Fruit fly (Drosophila melanogaster) whole organism, embryonic: ENCODE results near the gene Rad60.
A peak's percentile ranks its signal among the peaks of the same experiment; 100 is the strongest.

Experiments used
- Ada2b ChIP-seq: fragments of 200-800 bp; sonication (Bioruptor generic); IDR thresholded peaks from 2 replicates; pipeline ENCODE4 v1.3.6; 2022; ENCODE audit warnings: missing biosample characterization, missing genetic modification characterization
- Atf-2 ChIP-seq: fragments of 200-800 bp; sonication (Bioruptor generic); optimal IDR thresholded peaks from 2 replicates; lab custom pipeline; 2016; ENCODE audit warnings: missing biosample characterization, missing genetic modification characterization
- CG11398 ChIP-seq: fragments of 200-800 bp; sonication (Bioruptor generic); optimal IDR thresholded peaks from 2 replicates; lab custom pipeline; 2016; ENCODE audit warnings: missing biosample characterization, missing genetic modification characterization
- CG12942 ChIP-seq: fragments of 200-800 bp; sonication (Bioruptor generic); optimal IDR thresholded peaks from 3 replicates; lab custom pipeline; 2016; ENCODE audit warnings: missing biosample characterization, missing genetic modification characterization
- CG14441 ChIP-seq: fragments of 200-800 bp; sonication (Bioruptor generic); IDR thresholded peaks from 2 replicates; pipeline ENCODE4 v1.3.6; 2022; ENCODE audit warnings: missing biosample characterization, missing genetic modification characterization
- CG14860 ChIP-seq: fragments of 200-800 bp; sonication (Bioruptor generic); IDR thresholded peaks from 3 replicates; pipeline ENCODE4 v1.3.6; 2022; ENCODE audit warnings: missing biosample characterization, missing genetic modification characterization; ENCODE audit not compliant: partially characterized antibody
- CG1602 ChIP-seq: fragments of 200-800 bp; sonication (Bioruptor generic); optimal IDR thresholded peaks from 3 replicates; lab custom pipeline; 2016; ENCODE audit warnings: missing biosample characterization, missing genetic modification characterization
- CG2129 ChIP-seq: fragments of 200-800 bp; sonication (Bioruptor generic); IDR thresholded peaks from 2 replicates; pipeline ENCODE4 v1.3.6; 2022; ENCODE audit warnings: missing biosample characterization, missing genetic modification characterization; ENCODE audit not compliant: partially characterized antibody
- CG3726 ChIP-seq: fragments of 200-800 bp; sonication (Bioruptor generic); IDR thresholded peaks from 3 replicates; pipeline ENCODE4, ENCODE4 v1.3.6; 2022; ENCODE audit warnings: missing biosample characterization, missing genetic modification characterization
- CG5180 ChIP-seq: fragments of 200-800 bp; sonication (Bioruptor generic); optimal IDR thresholded peaks from 3 replicates; lab custom pipeline; 2017; ENCODE audit warnings: missing biosample characterization, missing genetic modification characterization, mild to moderate bottlenecking, moderate library complexity, missing genetic modification reagents
- CG7357 ChIP-seq: fragments of 200-800 bp; sonication (Bioruptor generic); IDR thresholded peaks from 3 replicates; pipeline ENCODE4 v1.3.6; 2022; ENCODE audit warnings: missing biosample characterization, missing genetic modification characterization
- CG8924 ChIP-seq: fragments of 200-800 bp; optimal IDR thresholded peaks from 3 replicates; lab custom pipeline; 2019; ENCODE audit warnings: missing biosample characterization, mild to moderate bottlenecking, missing genetic modification characterization, moderate library complexity
- CG9727 ChIP-seq: fragments of 200-800 bp; sonication (Bioruptor generic); optimal IDR thresholded peaks from 3 replicates; lab custom pipeline; 2017; ENCODE audit warnings: missing biosample characterization, mild to moderate bottlenecking, missing genetic modification characterization
- CG9797 ChIP-seq: fragments of 200-800 bp; sonication (Bioruptor generic); optimal IDR thresholded peaks from 3 replicates; lab custom pipeline; 2018; ENCODE audit warnings: missing biosample characterization, mild to moderate bottlenecking, missing genetic modification characterization
- CHES-1-like ChIP-seq: fragments of 200-800 bp; sonication (Bioruptor generic); optimal IDR thresholded peaks from 2 replicates; lab custom pipeline; 2016; ENCODE audit warnings: missing biosample characterization, missing genetic modification characterization
- D19B ChIP-seq: fragments of 200-800 bp; sonication (Bioruptor generic); optimal IDR thresholded peaks from 2 replicates; lab custom pipeline; 2017; ENCODE audit warnings: missing biosample characterization, mild to moderate bottlenecking, missing genetic modification characterization
- Dll ChIP-seq: fragments of 200-800 bp; sonication (Bioruptor generic); IDR thresholded peaks from 4 replicates; pipeline ENCODE4 v1.3.6; 2022; ENCODE audit warnings: missing biosample characterization, missing genetic modification characterization; ENCODE audit not compliant: partially characterized antibody
- Doc2 ChIP-seq: fragments of 200-800 bp; sonication (Bioruptor generic); IDR thresholded peaks from 2 replicates; pipeline ENCODE4 v1.3.6; 2022; ENCODE audit warnings: missing biosample characterization, missing genetic modification characterization
- Doc3 ChIP-seq: fragments of 200-800 bp; sonication (Bioruptor generic); IDR thresholded peaks from 3 replicates; pipeline ENCODE4 v1.3.6; 2022; ENCODE audit warnings: missing biosample characterization, missing genetic modification characterization; ENCODE audit not compliant: partially characterized antibody
- Dp ChIP-seq: fragments of 200-800 bp; sonication (Bioruptor generic); optimal IDR thresholded peaks from 2 replicates; lab custom pipeline; 2018; ENCODE audit warnings: missing biosample characterization, mild to moderate bottlenecking, missing genetic modification characterization, moderate library complexity
- H2.0 ChIP-seq: fragments of 200-800 bp; sonication (Bioruptor generic); IDR thresholded peaks from 2 replicates; pipeline ENCODE4 v1.3.6; 2022; ENCODE audit warnings: missing biosample characterization, missing genetic modification characterization
- MTF-1 ChIP-seq: fragments of 200-800 bp; sonication (Bioruptor generic); optimal IDR thresholded peaks from 2 replicates; lab custom pipeline; 2018; ENCODE audit warnings: missing biosample characterization, mild to moderate bottlenecking, missing genetic modification characterization, borderline replicate concordance
- Meics ChIP-seq: fragments of 200-800 bp; sonication (Bioruptor generic); optimal IDR thresholded peaks from 2 replicates; lab custom pipeline; 2017; ENCODE audit warnings: missing biosample characterization, mild to moderate bottlenecking, missing genetic modification characterization
- NFAT ChIP-seq: fragments of 200-800 bp; sonication (Bioruptor generic); IDR thresholded peaks from 2 replicates; pipeline ENCODE4 v1.3.6; 2022; ENCODE audit warnings: missing biosample characterization, missing genetic modification characterization
- NK7.1 ChIP-seq: fragments of 200-800 bp; sonication (Bioruptor generic); optimal IDR thresholded peaks from 3 replicates; lab custom pipeline; 2016; ENCODE audit warnings: missing biosample characterization, missing genetic modification characterization
- Rx ChIP-seq: fragments of 200-800 bp; sonication (Bioruptor generic); IDR thresholded peaks from 2 replicates; pipeline ENCODE4 v1.3.6; 2022; ENCODE audit warnings: missing biosample characterization, missing genetic modification characterization
- Sox102F ChIP-seq: fragments of 200-800 bp; sonication (Bioruptor generic); optimal IDR thresholded peaks from 2 replicates; lab custom pipeline; 2018; ENCODE audit warnings: missing biosample characterization, mild to moderate bottlenecking, missing genetic modification characterization, moderate library complexity
- chn ChIP-seq: fragments of 200-800 bp; sonication (Bioruptor generic); optimal IDR thresholded peaks from 2 replicates; lab custom pipeline; 2016; ENCODE audit warnings: missing biosample characterization, missing genetic modification characterization
- dan ChIP-seq: fragments of 200-800 bp; sonication (Bioruptor generic); IDR thresholded peaks from 2 replicates; pipeline ENCODE4 v1.3.6; 2022; ENCODE audit warnings: missing biosample characterization, missing genetic modification characterization
- disco-r ChIP-seq: fragments of 200-800 bp; sonication (Bioruptor generic); optimal IDR thresholded peaks from 2 replicates; lab custom pipeline; 2016; ENCODE audit warnings: missing biosample characterization, missing genetic modification characterization
- fd3F ChIP-seq: fragments of 200-800 bp; sonication (Bioruptor generic); optimal IDR thresholded peaks from 2 replicates; lab custom pipeline; 2018; ENCODE audit warnings: missing biosample characterization, mild to moderate bottlenecking, missing genetic modification characterization, moderate library complexity
- grau ChIP-seq: fragments of 200-800 bp; optimal IDR thresholded peaks from 3 replicates; lab custom pipeline; 2019; ENCODE audit warnings: missing biosample characterization, mild to moderate bottlenecking, missing genetic modification characterization, moderate library complexity
- inv ChIP-seq: fragments of 200-800 bp; sonication (Bioruptor generic); IDR thresholded peaks from 2 replicates; pipeline ENCODE4 v1.3.6; 2022; ENCODE audit warnings: missing biosample characterization, missing genetic modification characterization; ENCODE audit not compliant: partially characterized antibody
- knrl ChIP-seq: fragments of 200-800 bp; sonication (Bioruptor generic); IDR thresholded peaks from 3 replicates; pipeline ENCODE4 v1.3.6; 2022; ENCODE audit warnings: missing biosample characterization, missing genetic modification characterization; ENCODE audit not compliant: partially characterized antibody
- lab ChIP-seq: fragments of 200-800 bp; sonication (Bioruptor generic); optimal IDR thresholded peaks from 3 replicates; lab custom pipeline; 2017; ENCODE audit warnings: missing biosample characterization, missing genetic modification characterization, mild to moderate bottlenecking, moderate library complexity, missing genetic modification reagents
- lbe ChIP-seq: fragments of 200-800 bp; sonication (Bioruptor generic); optimal IDR thresholded peaks from 2 replicates; lab custom pipeline; 2016; ENCODE audit warnings: missing biosample characterization, mild to moderate bottlenecking, missing genetic modification characterization
- maf-S ChIP-seq: fragments of 200-800 bp; sonication (Bioruptor generic); optimal IDR thresholded peaks from 2 replicates; lab custom pipeline; 2016; ENCODE audit warnings: missing biosample characterization, missing genetic modification characterization
- mld ChIP-seq: fragments of 200-800 bp; sonication (Bioruptor generic); IDR thresholded peaks from 3 replicates; pipeline ENCODE4 v1.3.6; 2022; ENCODE audit warnings: missing biosample characterization, missing genetic modification characterization; ENCODE audit not compliant: partially characterized antibody
- p53 ChIP-seq: fragments of 200-800 bp; sonication (Bioruptor generic); optimal IDR thresholded peaks from 2 replicates; lab custom pipeline; 2016; ENCODE audit warnings: missing biosample characterization, missing genetic modification characterization
- pfk ChIP-seq: fragments of 200-800 bp; sonication (Bioruptor generic); optimal IDR thresholded peaks from 2 replicates; lab custom pipeline; 2018; ENCODE audit warnings: missing biosample characterization, mild to moderate bottlenecking, missing genetic modification characterization, moderate library complexity
- pnt ChIP-seq: fragments of 200-800 bp; sonication (Bioruptor generic); optimal IDR thresholded peaks from 3 replicates; lab custom pipeline; 2016; ENCODE audit warnings: missing biosample characterization, missing genetic modification characterization
- sc ChIP-seq, 3 experiments: fragments of >200 bp in 2 of 3; fragments of 200-800 bp in 1 of 3; sonication (Bioruptor generic) in 1 of 3; optimal IDR thresholded peaks; 2 replicates in 2 of 3; 3 replicates in 1 of 3; lab custom pipeline; 2017; ENCODE audit warnings: mild to moderate bottlenecking in 1 of 3, missing biosample characterization in 1 of 3, missing genetic modification characterization in 1 of 3, missing genetic modification reagents in 1 of 3
- sens-2 ChIP-seq: fragments of 200-800 bp; sonication (Bioruptor generic); IDR thresholded peaks from 2 replicates; pipeline ENCODE4 v1.3.6; 2022; ENCODE audit warnings: missing biosample characterization, missing genetic modification characterization
- sim ChIP-seq: fragments of 200-800 bp; sonication (Bioruptor generic); IDR thresholded peaks from 2 replicates; pipeline ENCODE4 v1.3.6; 2022; ENCODE audit warnings: missing biosample characterization, missing genetic modification characterization
- stwl ChIP-seq: fragments of 200-800 bp; sonication (Bioruptor generic); optimal IDR thresholded peaks from 3 replicates; lab custom pipeline; 2018; ENCODE audit warnings: missing biosample characterization, mild to moderate bottlenecking, missing genetic modification characterization, moderate library complexity
- tll ChIP-seq, 2 experiments: fragments of 200-800 bp in 1 of 2; fragments of >200 bp in 1 of 2; sonication (Bioruptor generic) in 1 of 2; optimal IDR thresholded peaks; 2 replicates each; lab custom pipeline; 2017 to 2019; ENCODE audit warnings: missing biosample characterization in 2 of 2, missing genetic modification characterization in 2 of 2, mild to moderate bottlenecking in 1 of 2, moderate library complexity in 1 of 2
- trh ChIP-seq: fragments of 200-800 bp; sonication (Bioruptor generic); optimal IDR thresholded peaks from 2 replicates; lab custom pipeline; 2016; ENCODE audit warnings: missing biosample characterization, missing genetic modification characterization
- ttk ChIP-seq: fragments of 200-800 bp; sonication (Bioruptor generic); IDR thresholded peaks from 2 replicates; pipeline ENCODE4 v2.1.2; 2022; ENCODE audit warnings: missing biosample characterization, missing genetic modification characterization

Gene Rad60

DNA sequence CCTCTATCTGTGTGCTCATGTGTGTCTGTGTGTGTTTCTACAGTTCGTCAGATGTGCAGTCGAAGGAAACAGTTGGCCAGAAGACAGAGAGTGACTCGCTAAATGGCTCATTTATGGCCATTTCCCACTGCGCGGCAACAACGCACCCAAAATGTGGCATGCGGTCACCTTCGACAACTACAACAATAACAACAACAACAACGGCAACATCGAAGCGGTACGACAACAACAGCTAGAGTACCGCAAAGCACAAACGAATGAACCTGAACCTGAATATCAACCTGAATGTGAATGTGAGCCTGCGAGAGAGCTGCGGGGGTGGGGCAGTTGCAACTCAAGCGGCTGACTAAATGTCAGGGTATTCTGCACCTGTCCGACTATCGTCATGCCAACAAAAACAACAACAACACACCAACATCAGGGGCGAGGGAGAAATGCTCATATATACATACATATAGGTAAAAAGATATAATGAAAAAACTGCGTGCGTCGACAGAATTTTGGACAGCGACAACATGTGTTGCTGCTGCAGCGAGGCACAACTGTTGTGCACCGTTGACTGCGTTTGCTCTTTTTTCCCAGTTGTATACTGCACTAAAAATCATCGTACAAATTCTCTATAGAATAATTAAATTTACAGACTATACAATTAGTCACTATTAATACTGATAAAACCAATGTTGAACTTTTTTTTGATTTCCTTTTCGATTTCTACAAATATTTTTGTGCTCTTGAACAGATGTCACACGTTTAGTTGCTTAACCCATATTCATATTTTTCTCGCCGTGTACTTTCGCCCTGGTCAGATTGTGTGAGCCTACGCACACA lies 49.0 kb upstream of the Rad60 start (continued):
- peak; percentile 6 for TF ChIP-seq CG12942
- TF ChIP-seq CG3726 (GFP tag; lab: Robert Waterston, UW), result no peak
- TF ChIP-seq trh (GFP tag; lab: Kevin White, UChicago), result no peak
- peak; percentile 10 for TF ChIP-seq pnt (GFP tag; lab: Kevin White, UChicago)
- peak; percentile 55 for TF ChIP-seq CG1602 (GFP tag; lab: Kevin White, UChicago)
- no peak for TF ChIP-seq Doc2 (GFP tag; lab: Robert Waterston, UW)
- TF ChIP-seq CG9797, result no peak
- TF ChIP-seq CG5180 (GFP tag; lab: Kevin White, UChicago), result no peak
- TF ChIP-seq CG14860 (GFP tag; lab: Robert Waterston, UW), result no peak
- no peak for TF ChIP-seq D19B (GFP tag; lab: Kevin White, UChicago)
- TF ChIP-seq CG8924, result no peak
- TF ChIP-seq Sox102F (GFP tag; lab: Kevin White, UChicago), result peak; percentile 32
- no peak for TF ChIP-seq lbe (GFP tag; lab: Kevin White, UChicago)
- no peak for TF ChIP-seq disco-r
- TF ChIP-seq MTF-1 (GFP tag; lab: Kevin White, UChicago), result no peak
- TF ChIP-seq Ada2b, result no peak
- TF ChIP-seq Rx (GFP tag; lab: Robert Waterston, UW), result no peak
- no peak for TF ChIP-seq CG2129 (GFP tag; lab: Robert Waterston, UW)
- TF ChIP-seq pfk (GFP tag; lab: Kevin White, UChicago), result no peak
- no peak for TF ChIP-seq inv (GFP tag; lab: Robert Waterston, UW)
- no peak for TF ChIP-seq sens-2
- no peak for TF ChIP-seq NK7.1
- TF ChIP-seq CG11398 (GFP tag; lab: Kevin White, UChicago), result no peak
- no peak for TF ChIP-seq CG7357 (GFP tag; lab: Robert Waterston, UW)
- TF ChIP-seq ttk (GFP tag; lab: Robert Waterston, UW), result no peak
- TF ChIP-seq knrl, result no peak
- no peak for TF ChIP-seq mld (GFP tag; lab: Robert Waterston, UW)
- no peak for TF ChIP-seq lab (GFP tag; lab: Kevin White, UChicago)
- peak; percentile 57 for TF ChIP-seq chn (GFP tag; lab: Kevin White, UChicago)
- TF ChIP-seq Atf-2 (GFP tag; lab: Kevin White, UChicago), result peak; percentile 10
- TF ChIP-seq sim, result no peak
- peak; percentile 3 for TF ChIP-seq CHES-1-like (GFP tag; lab: Kevin White, UChicago)
- TF ChIP-seq dan, result no peak
- TF ChIP-seq Dp (GFP tag; lab: Kevin White, UChicago), result no peak
- no peak for TF ChIP-seq Dll
- peak in 1 of 2 experiments; percentile 41 for TF ChIP-seq tll (GFP tag; optimal IDR thresholded peaks at IDR 0.05; lab: Kevin White, UChicago)
- TF ChIP-seq sc (optimal IDR thresholded peaks at IDR 0.05; lab: Kevin White, UChicago), result no peak
- peak; percentile 34 for TF ChIP-seq sc (GFP tag; optimal IDR thresholded peaks at IDR 0.05; lab: Kevin White, UChicago)
- no peak for TF ChIP-seq CG14441
- TF ChIP-seq H2.0 (GFP tag; lab: Robert Waterston, UW), result no peak
- no peak for TF ChIP-seq Meics
- TF ChIP-seq fd3F (GFP tag; lab: Kevin White, UChicago), result no peak
- TF ChIP-seq grau (tag; lab: Kevin White, UChicago), result peak; percentile 47
- TF ChIP-seq CG9727 (GFP tag; lab: Kevin White, UChicago), result peak; percentile 54
- no peak for TF ChIP-seq p53 (GFP tag; lab: Kevin White, UChicago)
- TF ChIP-seq stwl (tag; lab: Kevin White, UChicago), result no peak
- no peak for TF ChIP-seq Doc3
- no peak for TF ChIP-seq NFAT
- TF ChIP-seq maf-S (GFP tag; lab: Kevin White, UChicago), result no peak
